Fruit fly (Drosophila melanogaster) whole organism, embryonic: ENCODE data around the gene Dsp1.

ENCODE experiments used
- Ada2b ChIP-seq: fragments of 200-800 bp; sonication (Bioruptor generic); IDR thresholded peaks from 2 replicates; pipeline ENCODE4 v1.3.6; 2022; ENCODE audit warnings: missing biosample characterization, missing genetic modification characterization
- Atf6 ChIP-seq: fragments of 200-800 bp; sonication (Bioruptor generic); IDR thresholded peaks from 2 replicates; pipeline ENCODE4 v1.3.6; 2022; ENCODE audit warnings: missing biosample characterization, missing genetic modification characterization
- Bgb ChIP-seq: fragments of 200-800 bp; sonication (Bioruptor generic); IDR thresholded peaks from 2 replicates; pipeline ENCODE4 v1.3.6; 2022; ENCODE audit warnings: missing biosample characterization, missing genetic modification characterization; ENCODE audit not compliant: partially characterized antibody
- CG11723 ChIP-seq: fragments of 200-800 bp; sonication (Bioruptor generic); optimal IDR thresholded peaks from 2 replicates; lab custom pipeline; 2017; ENCODE audit warnings: missing biosample characterization, mild to moderate bottlenecking, missing genetic modification characterization
- CG13424 ChIP-seq: fragments of 200-800 bp; sonication (Bioruptor generic); optimal IDR thresholded peaks from 2 replicates; lab custom pipeline; 2019; ENCODE audit warnings: missing biosample characterization, mild to moderate bottlenecking, missing genetic modification characterization, moderate library complexity
- CG1529 ChIP-seq: fragments of 200-800 bp; sonication (Bioruptor generic); optimal IDR thresholded peaks from 3 replicates; lab custom pipeline; 2018; ENCODE audit warnings: missing biosample characterization, missing genetic modification characterization
- CG16779 ChIP-seq: fragments of 200-800 bp; sonication (Bioruptor generic); IDR thresholded peaks from 2 replicates; pipeline ENCODE4 v1.3.6; 2022; ENCODE audit warnings: missing biosample characterization, missing genetic modification characterization
- CG17802 ChIP-seq: fragments of 200-800 bp; sonication (Bioruptor generic); optimal IDR thresholded peaks from 2 replicates; lab custom pipeline; 2018; ENCODE audit warnings: missing biosample characterization, mild to moderate bottlenecking, missing genetic modification characterization, moderate library complexity
- CG2129 ChIP-seq: fragments of 200-800 bp; sonication (Bioruptor generic); IDR thresholded peaks from 2 replicates; pipeline ENCODE4 v1.3.6; 2022; ENCODE audit warnings: missing biosample characterization, missing genetic modification characterization; ENCODE audit not compliant: partially characterized antibody
- CG31441 ChIP-seq: fragments of 200-800 bp; sonication (Bioruptor generic); IDR thresholded peaks from 2 replicates; pipeline ENCODE4 v1.3.6; 2022; ENCODE audit warnings: missing biosample characterization, missing genetic modification characterization
- CG3407 ChIP-seq: fragments of 200-800 bp; sonication (Bioruptor generic); optimal IDR thresholded peaks from 2 replicates; lab custom pipeline; 2018; ENCODE audit warnings: missing biosample characterization, mild to moderate bottlenecking, missing genetic modification characterization
- CG34376 ChIP-seq: fragments of 200-800 bp; sonication (Bioruptor generic); optimal IDR thresholded peaks from 2 replicates; lab custom pipeline; 2018; ENCODE audit warnings: missing biosample characterization, mild to moderate bottlenecking, missing genetic modification characterization
- CG3847 ChIP-seq: fragments of 200-800 bp; sonication (Bioruptor generic); IDR thresholded peaks from 2 replicates; pipeline ENCODE4 v1.3.6; 2022; ENCODE audit warnings: missing biosample characterization, missing genetic modification characterization
- CG4820 ChIP-seq: fragments of 200-800 bp; sonication (Bioruptor generic); optimal IDR thresholded peaks from 3 replicates; lab custom pipeline; 2016; ENCODE audit warnings: missing biosample characterization, missing genetic modification characterization
- CG8388 ChIP-seq: fragments of 200-800 bp; sonication (Bioruptor generic); optimal IDR thresholded peaks from 2 replicates; lab custom pipeline; 2019; ENCODE audit warnings: missing biosample characterization, mild to moderate bottlenecking, missing genetic modification characterization, moderate library complexity
- CG9797 ChIP-seq: fragments of 200-800 bp; sonication (Bioruptor generic); optimal IDR thresholded peaks from 3 replicates; lab custom pipeline; 2018; ENCODE audit warnings: missing biosample characterization, mild to moderate bottlenecking, missing genetic modification characterization
- CkIIα-i1 ChIP-seq: fragments of 200-800 bp; sonication (Bioruptor generic); IDR thresholded peaks from 2 replicates; pipeline ENCODE4 v1.3.6; 2022; ENCODE audit warnings: missing biosample characterization, missing genetic modification characterization
- Dfd ChIP-seq, 2 experiments: fragments of >200 bp; optimal IDR thresholded peaks; 2 replicates each; lab custom pipeline; 2017; ENCODE audit warnings: missing biosample characterization in 2 of 2, missing genetic modification characterization in 2 of 2
- Doc3 ChIP-seq: fragments of 200-800 bp; sonication (Bioruptor generic); IDR thresholded peaks from 3 replicates; pipeline ENCODE4 v1.3.6; 2022; ENCODE audit warnings: missing biosample characterization, missing genetic modification characterization; ENCODE audit not compliant: partially characterized antibody
- E2f2 ChIP-seq: fragments of 200-800 bp; sonication (Bioruptor generic); IDR thresholded peaks from 2 replicates; pipeline ENCODE4 v1.3.6; 2022; ENCODE audit warnings: missing biosample characterization, missing genetic modification characterization
- H2.0 ChIP-seq: fragments of 200-800 bp; sonication (Bioruptor generic); IDR thresholded peaks from 2 replicates; pipeline ENCODE4 v1.3.6; 2022; ENCODE audit warnings: missing biosample characterization, missing genetic modification characterization
- HmgD ChIP-seq: fragments of 200-800 bp; sonication (Bioruptor generic); optimal IDR thresholded peaks from 3 replicates; lab custom pipeline; 2016; ENCODE audit warnings: missing biosample characterization, missing genetic modification characterization
- Hr78 ChIP-seq, 2 experiments: fragments of 200-800 bp in 1 of 2; fragments of >200 bp in 1 of 2; sonication (Bioruptor generic) in 1 of 2; optimal IDR thresholded peaks; 2 replicates each; lab custom pipeline; 2017 to 2019; ENCODE audit warnings: missing biosample characterization in 2 of 2, missing genetic modification characterization in 2 of 2, mild to moderate bottlenecking in 1 of 2, moderate library complexity in 1 of 2
- MESR4 ChIP-seq: fragments of 200-800 bp; sonication (Bioruptor generic); optimal IDR thresholded peaks from 2 replicates; lab custom pipeline; 2018; ENCODE audit warnings: missing biosample characterization, mild to moderate bottlenecking, missing genetic modification characterization, moderate library complexity
- Optix ChIP-seq: fragments of 200-800 bp; sonication (Bioruptor generic); IDR thresholded peaks from 3 replicates; pipeline ENCODE4 v1.3.6; 2022; ENCODE audit warnings: missing biosample characterization, missing genetic modification characterization
- Rfx ChIP-seq: fragments of 200-800 bp; sonication (Bioruptor generic); IDR thresholded peaks from 2 replicates; pipeline ENCODE4 v1.3.6; 2022; ENCODE audit warnings: missing biosample characterization, missing genetic modification characterization
- Spps ChIP-seq: fragments of 200-800 bp; sonication (Bioruptor generic); optimal IDR thresholded peaks from 2 replicates; lab custom pipeline; 2018; ENCODE audit warnings: missing biosample characterization, mild to moderate bottlenecking, missing genetic modification characterization
- Ssrp ChIP-seq: fragments of 200-800 bp; sonication (Bioruptor generic); optimal IDR thresholded peaks from 2 replicates; lab custom pipeline; 2018; ENCODE audit warnings: missing biosample characterization, mild to moderate bottlenecking, missing genetic modification characterization, moderate library complexity
- Stat92E ChIP-seq, 3 experiments: fragments of >200 bp in 2 of 3; fragments of 200-800 bp in 1 of 3; sonication (Bioruptor generic) in 1 of 3; optimal IDR thresholded peaks; 2 replicates each; lab custom pipeline; 2017 to 2019; ENCODE audit warnings: missing biosample characterization in 3 of 3, missing genetic modification characterization in 3 of 3, mild to moderate bottlenecking in 1 of 3, moderate library complexity in 1 of 3
- TFAM ChIP-seq: fragments of 200-800 bp; sonication (Bioruptor generic); optimal IDR thresholded peaks from 2 replicates; lab custom pipeline; 2017; ENCODE audit warnings: missing biosample characterization, missing genetic modification characterization, inconsistent platforms
- Usf ChIP-seq: fragments of 200-800 bp; sonication (Bioruptor generic); optimal IDR thresholded peaks from 2 replicates; lab custom pipeline; 2017; ENCODE audit warnings: missing genotype, missing biosample characterization, missing genetic modification characterization
- YL-1 ChIP-seq: fragments of 200-800 bp; sonication (Bioruptor generic); optimal IDR thresholded peaks from 3 replicates; lab custom pipeline; 2017; ENCODE audit warnings: missing biosample characterization, mild to moderate bottlenecking, missing genetic modification characterization
- chinmo ChIP-seq: fragments of 200-800 bp; sonication (Bioruptor generic); IDR thresholded peaks from 4 replicates; pipeline ENCODE4 v1.3.6; 2022; ENCODE audit warnings: missing biosample characterization, missing genetic modification characterization; ENCODE audit not compliant: partially characterized antibody
- chm ChIP-seq: fragments of 200-800 bp; sonication (Bioruptor generic); IDR thresholded peaks from 2 replicates; pipeline ENCODE4 v1.3.6; 2022; ENCODE audit warnings: missing biosample characterization, missing genetic modification characterization
- da ChIP-seq: fragments of 200-800 bp; sonication (Bioruptor generic); optimal IDR thresholded peaks from 2 replicates; lab custom pipeline; 2016; ENCODE audit warnings: missing biosample characterization, missing genetic modification characterization
- dan ChIP-seq: fragments of 200-800 bp; sonication (Bioruptor generic); IDR thresholded peaks from 2 replicates; pipeline ENCODE4 v1.3.6; 2022; ENCODE audit warnings: missing biosample characterization, missing genetic modification characterization
- fd3F ChIP-seq: fragments of 200-800 bp; sonication (Bioruptor generic); optimal IDR thresholded peaks from 2 replicates; lab custom pipeline; 2018; ENCODE audit warnings: missing biosample characterization, mild to moderate bottlenecking, missing genetic modification characterization, moderate library complexity
- grn ChIP-seq: fragments of 200-800 bp; sonication (Bioruptor generic); optimal IDR thresholded peaks from 3 replicates; lab custom pipeline; 2017; ENCODE audit warnings: missing biosample characterization, missing genetic modification characterization
- kah ChIP-seq: fragments of 200-800 bp; sonication (Bioruptor generic); optimal IDR thresholded peaks from 2 replicates; lab custom pipeline; 2018; ENCODE audit warnings: missing biosample characterization, mild to moderate bottlenecking, missing genetic modification characterization
- lab ChIP-seq: fragments of 200-800 bp; sonication (Bioruptor generic); optimal IDR thresholded peaks from 3 replicates; lab custom pipeline; 2017; ENCODE audit warnings: missing biosample characterization, missing genetic modification characterization, mild to moderate bottlenecking, moderate library complexity, missing genetic modification reagents
- luna ChIP-seq: fragments of 200-800 bp; sonication (Bioruptor generic); optimal IDR thresholded peaks from 2 replicates; lab custom pipeline; 2016; ENCODE audit warnings: missing biosample characterization, missing genetic modification characterization
- nom ChIP-seq: fragments of 200-800 bp; sonication (Bioruptor generic); optimal IDR thresholded peaks from 2 replicates; lab custom pipeline; 2017; ENCODE audit warnings: missing biosample characterization, missing genetic modification characterization, mild to moderate bottlenecking, moderate library complexity, missing genetic modification reagents
- ranshi ChIP-seq: fragments of 200-800 bp; sonication (Bioruptor generic); IDR thresholded peaks from 2 replicates; pipeline ENCODE4 v1.3.6; 2022; ENCODE audit warnings: missing biosample characterization, missing genetic modification characterization
- schlank ChIP-seq: fragments of 200-800 bp; sonication (Bioruptor generic); optimal IDR thresholded peaks from 2 replicates; lab custom pipeline; 2018; ENCODE audit warnings: missing biosample characterization, mild to moderate bottlenecking, missing genetic modification characterization
- tio ChIP-seq: fragments of 200-800 bp; sonication (Bioruptor generic); optimal IDR thresholded peaks from 2 replicates; lab custom pipeline; 2017; ENCODE audit warnings: missing biosample characterization, missing genetic modification characterization, inconsistent platforms
- unpg ChIP-seq: fragments of 200-800 bp; sonication (Bioruptor generic); optimal IDR thresholded peaks from 3 replicates; lab custom pipeline; 2018; ENCODE audit warnings: missing biosample characterization, mild to moderate bottlenecking, missing genetic modification characterization, moderate library complexity
- zfh1 ChIP-seq: fragments of 200-800 bp; sonication (Bioruptor generic); IDR thresholded peaks from 3 replicates; pipeline ENCODE4 v1.3.6; 2022; ENCODE audit warnings: missing biosample characterization, missing genetic modification characterization

Dsp1 gene

DNA sequence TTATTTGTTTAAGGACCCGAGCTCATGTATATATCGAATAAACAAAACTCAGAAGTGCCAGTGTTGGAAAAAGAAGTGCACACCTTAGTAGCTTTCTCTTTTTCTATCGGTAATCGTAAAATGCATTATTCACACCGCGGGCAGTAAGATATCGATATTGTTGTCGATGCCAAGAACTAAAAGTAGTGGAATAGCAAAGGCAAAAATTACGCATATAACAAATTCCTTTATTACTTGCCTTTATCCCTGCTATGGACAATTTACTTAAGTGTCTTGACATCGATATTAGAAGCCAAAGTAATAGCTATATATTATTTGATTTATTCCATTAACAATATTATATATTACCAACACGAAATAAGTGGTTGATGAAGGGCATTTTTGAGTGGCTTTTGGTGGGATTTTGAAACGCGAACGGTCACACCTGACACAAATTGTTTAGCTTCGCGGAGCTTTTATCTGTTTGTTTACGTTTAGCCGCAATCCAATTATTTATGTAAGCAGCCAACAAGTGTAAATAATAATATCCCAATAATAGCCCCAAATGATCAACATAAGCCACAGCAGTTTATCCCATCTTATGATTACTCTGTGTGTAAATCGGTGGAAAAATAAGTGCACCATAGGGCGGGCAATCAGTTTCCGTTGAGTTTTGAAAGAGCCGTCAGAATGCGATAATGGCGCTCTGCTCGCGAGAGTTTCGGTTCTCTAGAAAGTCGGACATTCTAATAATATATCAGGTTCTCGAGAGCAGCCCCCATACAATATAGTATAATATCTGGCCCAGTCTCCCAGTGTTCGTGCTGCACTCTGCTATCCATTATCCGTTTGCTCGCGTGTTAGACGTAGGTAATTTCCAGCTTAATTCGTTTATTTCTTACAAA, 51.7 kb downstream of the Dsp1 start, which contains the start of the genes CG9992 and CG4239 (continued):
- TF ChIP-seq fd3F (peak; percentile 53), nom (GFP tag; lab: Kevin White, UChicago) (no peak), ranshi (GFP tag; lab: Robert Waterston, UW) (peak; percentile 56; the same call in 1 of the 2 replicates), Stat92E (GFP tag; optimal IDR thresholded peaks at IDR 0.05; lab: Kevin White, UChicago) (no peak), CG17802 (tag; lab: Kevin White, UChicago) (peak; percentile 81), lab (GFP tag; lab: Kevin White, UChicago) (peak; percentile 50), kah (GFP tag; lab: Kevin White, UChicago) (peak; percentile 11), CG34376 (GFP tag; lab: Kevin White, UChicago) (no peak), Ada2b (GFP tag; lab: Robert Waterston, UW) (0 out of 2 replicates have a peak, but pooled peaks have one; percentile 29), Bgb (GFP tag; lab: Robert Waterston, UW) (peak; percentile 54), grn (GFP tag; lab: Kevin White, UChicago) (no peak), CG16779 (GFP tag; lab: Robert Waterston, UW) (no peak), YL-1 (GFP tag; lab: Kevin White, UChicago) (no peak), CG11723 (GFP tag; lab: Kevin White, UChicago) (peak; percentile 22), CG3847 (GFP tag; lab: Robert Waterston, UW) (peak; percentile 75), luna (GFP tag; lab: Kevin White, UChicago) (no peak), CkIIα-i1 (no peak), zfh1 (GFP tag; lab: Robert Waterston, UW) (peak; percentile 44; the same call in 1 of the 3 replicates), CG8388 (GFP tag; lab: Kevin White, UChicago) (no peak), Optix (0 out of 3 replicates have a peak, but pooled peaks have one; percentile 27), H2.0 (no peak), CG13424 (tag; lab: Kevin White, UChicago) (peak; percentile 73), CG4820 (GFP tag; lab: Kevin White, UChicago) (peak; percentile 3), dan (no peak), Rfx (GFP tag; lab: Robert Waterston, UW) (peak; percentile 69; the same call in 1 of the 2 replicates), Atf6 (GFP tag; lab: Robert Waterston, UW) (peak; percentile 62), TFAM (no peak), CG1529 (GFP tag; lab: Kevin White, UChicago) (no peak), CG3407 (GFP tag; lab: Kevin White, UChicago) (no peak), Ssrp (tag; lab: Kevin White, UChicago) (peak; percentile 67), Doc3 (GFP tag; lab: Robert Waterston, UW) (peak; percentile 29; the same call in 1 of the 3 replicates), E2f2 (GFP tag; lab: Robert Waterston, UW) (peak; percentile 33; the same call in 1 of the 2 replicates), CG9797 (GFP tag; lab: Kevin White, UChicago) (peak; percentile 55), tio (GFP tag; lab: Kevin White, UChicago) (peak; percentile 70), HmgD (GFP tag; lab: Kevin White, UChicago) (peak; percentile 25), Dfd (GFP tag; optimal IDR thresholded peaks at IDR 0.05; lab: Kevin White, UChicago) (peak in 1 of 2 experiments; percentile 57), Spps (tag; lab: Kevin White, UChicago) (no peak), MESR4 (no peak), CG31441 (GFP tag; lab: Robert Waterston, UW) (peak; percentile 66; the same call in 1 of the 2 replicates), chinmo (GFP tag; lab: Robert Waterston, UW) (no peak), schlank (tag; lab: Kevin White, UChicago) (no peak), Usf (GFP tag; lab: Kevin White, UChicago) (peak; percentile 55), Hr78 (GFP tag; optimal IDR thresholded peaks at IDR 0.05; lab: Kevin White, UChicago) (no peak), unpg (GFP tag; lab: Kevin White, UChicago) (peak; percentile 40), da (GFP tag; lab: Kevin White, UChicago) (no peak), chm (no peak; the same call in 1 of the 2 replicates), CG2129 (GFP tag; lab: Robert Waterston, UW) (no peak)
